Worm (Caenorhabditis elegans): ENCODE results near the gene stip-1.

ce11 chrII:10303663-10304115 lies 46.1 kb downstream of the stip-1 start, which contains the start of gene vha-9:
- no peak for TF ChIP-seq R02D3.7 (tag; optimal IDR thresholded peaks at IDR 0.05)
- TF ChIP-seq unc-62 (GFP tag; optimal IDR thresholded peaks at IDR 0.05): no peak
- no peak for TF ChIP-seq elt-3 (tag; optimal IDR thresholded peaks at IDR 0.05)
- no peak for TF ChIP-seq aly-2 (tag; optimal IDR thresholded peaks at IDR 0.05)
- TF ChIP-seq blmp-1 (tag; optimal IDR thresholded peaks at IDR 0.05; ENCODE audit: insufficient read depth): peak; percentile 38
- no peak for TF ChIP-seq dmd-4 (tag; optimal IDR thresholded peaks at IDR 0.05)
- peak; percentile 39 for TF ChIP-seq snpc-4 (tag; optimal IDR thresholded peaks at IDR 0.05)
- TF ChIP-seq lin-39 (tag; optimal IDR thresholded peaks at IDR 0.05): no peak
- peak; percentile 44 for TF ChIP-seq ama-1 (optimal IDR thresholded peaks at IDR 0.05)
- peak; percentile 79 for TF ChIP-seq lin-13 (GFP tag; optimal IDR thresholded peaks at IDR 0.05)
- TF ChIP-seq nhr-25 (tag; optimal IDR thresholded peaks at IDR 0.05): no peak
- TF ChIP-seq egl-27 (tag; optimal IDR thresholded peaks at IDR 0.05): no peak
- TF ChIP-seq nhr-77 (tag; optimal IDR thresholded peaks at IDR 0.05): no peak
- no peak for TF ChIP-seq nhr-12 (tag; optimal IDR thresholded peaks at IDR 0.05)

Data from whole organism, L2 larva.